Worm (Caenorhabditis elegans) whole organism, late embryonic: Measurements from ENCODE around the gene cebp-1.

ENCODE experiments used
- C08G9.2 ChIP-seq: sonication (generic microtip); optimal IDR thresholded peaks from 2 replicates; lab custom pipeline; 2016; ENCODE audit warnings: mild to moderate bottlenecking, missing genetic modification characterization, moderate library complexity, missing compliant biosample characterization
- K09A11.1 ChIP-seq: sonication (generic microtip); optimal IDR thresholded peaks from 2 replicates; lab custom pipeline; 2017; ENCODE audit warnings: antibody characterized with exemption, mild to moderate bottlenecking, missing genetic modification characterization, missing compliant biosample characterization; ENCODE audit not compliant: insufficient read depth
- T23F11.4 ChIP-seq: fragments of 200-800 bp; sonication (Bioruptor generic); optimal IDR thresholded peaks from 2 replicates; lab custom pipeline; 2018; ENCODE audit warnings: mild to moderate bottlenecking, missing genetic modification characterization, missing compliant biosample characterization
- Y22D7AL.16 ChIP-seq: sonication (generic microtip); optimal IDR thresholded peaks from 2 replicates; lab custom pipeline; 2016; ENCODE audit warnings: missing genetic modification characterization, missing compliant biosample characterization
- ama-1 ChIP-seq: fragments of 150-350 bp; optimal IDR thresholded peaks from 2 replicates; lab custom pipeline; 2014
- ceh-18 ChIP-seq: sonication (generic microtip); optimal IDR thresholded peaks from 2 replicates; lab custom pipeline; 2016; ENCODE audit warnings: missing genetic modification characterization, missing compliant biosample characterization
- ceh-19 ChIP-seq: fragments of 200-800 bp; sonication (Bioruptor generic); optimal IDR thresholded peaks from 2 replicates; lab custom pipeline; 2018; ENCODE audit warnings: mild to moderate bottlenecking, missing genetic modification characterization, missing compliant biosample characterization
- ceh-2 ChIP-seq: sonication (generic microtip); optimal IDR thresholded peaks from 2 replicates; lab custom pipeline; 2016; ENCODE audit warnings: missing genotype, missing genetic modification characterization, missing compliant biosample characterization
- ceh-22 ChIP-seq: sonication (generic microtip); optimal IDR thresholded peaks from 2 replicates; lab custom pipeline; 2017; ENCODE audit warnings: missing biosample characterization, missing genetic modification characterization
- ceh-30 ChIP-seq: fragments of 150-350 bp; optimal IDR thresholded peaks from 2 replicates; lab custom pipeline; 2014; ENCODE audit warnings: missing biosample characterization, missing genetic modification characterization
- ceh-34 ChIP-seq: sonication (generic microtip); optimal IDR thresholded peaks from 2 replicates; lab custom pipeline; 2016; ENCODE audit warnings: mild to moderate bottlenecking, missing genetic modification characterization, missing compliant biosample characterization
- ceh-48 ChIP-seq: sonication (generic microtip); optimal IDR thresholded peaks from 2 replicates; lab custom pipeline; 2016; ENCODE audit warnings: missing genetic modification characterization, inconsistent platforms, missing compliant biosample characterization
- che-1 ChIP-seq: sonication (generic microtip); optimal IDR thresholded peaks from 2 replicates; lab custom pipeline; 2016; ENCODE audit warnings: mild to moderate bottlenecking, missing genetic modification characterization, missing compliant biosample characterization
- elt-2 ChIP-seq: sonication (generic microtip); optimal IDR thresholded peaks from 2 replicates; lab custom pipeline; 2016; ENCODE audit warnings: missing genetic modification reagents, missing genetic modification characterization, missing compliant biosample characterization
- eyg-1 ChIP-seq: sonication (generic microtip); optimal IDR thresholded peaks from 2 replicates; lab custom pipeline; 2016; ENCODE audit warnings: missing genotype, missing genetic modification characterization, missing compliant biosample characterization
- fax-1 ChIP-seq: sonication (generic microtip); optimal IDR thresholded peaks from 2 replicates; lab custom pipeline; 2016; ENCODE audit warnings: missing genotype, missing genetic modification characterization, missing compliant biosample characterization
- hlh-15 ChIP-seq: sonication (generic microtip); optimal IDR thresholded peaks from 2 replicates; lab custom pipeline; 2016; ENCODE audit warnings: missing genetic modification characterization, missing compliant biosample characterization
- hlh-30 ChIP-seq: sonication (generic microtip); optimal IDR thresholded peaks from 2 replicates; lab custom pipeline; 2017; ENCODE audit warnings: antibody characterized with exemption, missing genetic modification characterization, missing compliant biosample characterization; ENCODE audit not compliant: insufficient read depth
- hlh-6 ChIP-seq: sonication (generic microtip); optimal IDR thresholded peaks from 2 replicates; lab custom pipeline; 2016; ENCODE audit warnings: missing genotype, missing genetic modification characterization, missing compliant biosample characterization
- lin-11 ChIP-seq: fragments of 200-800 bp; sonication (Bioruptor generic); optimal IDR thresholded peaks from 2 replicates; lab custom pipeline; 2018; ENCODE audit warnings: mild to moderate bottlenecking, missing genetic modification characterization, missing compliant biosample characterization
- nfya-1 ChIP-seq: sonication (generic microtip); optimal IDR thresholded peaks from 2 replicates; lab custom pipeline; 2017; ENCODE audit warnings: missing genetic modification characterization, mild to moderate bottlenecking, missing compliant biosample characterization, antibody characterized with exemption, moderate library complexity
- nhr-11 ChIP-seq: fragments of 150-350 bp; optimal IDR thresholded peaks from 2 replicates; lab custom pipeline; 2014; ENCODE audit warnings: missing biosample characterization, missing genetic modification characterization
- nhr-232 ChIP-seq: sonication (generic microtip); optimal IDR thresholded peaks from 2 replicates; lab custom pipeline; 2016; ENCODE audit warnings: missing genetic modification characterization, missing compliant biosample characterization
- npax-4 ChIP-seq: sonication (generic microtip); optimal IDR thresholded peaks from 2 replicates; lab custom pipeline; 2016; ENCODE audit warnings: missing genetic modification characterization, missing compliant biosample characterization
- odd-2 ChIP-seq: sonication (generic microtip); optimal IDR thresholded peaks from 2 replicates; lab custom pipeline; 2017; ENCODE audit warnings: antibody characterized with exemption, mild to moderate bottlenecking, missing genetic modification characterization, missing compliant biosample characterization
- pag-3 ChIP-seq: sonication (generic microtip); optimal IDR thresholded peaks from 2 replicates; lab custom pipeline; 2016; ENCODE audit warnings: missing compliant biosample characterization, missing genetic modification characterization, borderline replicate concordance
- pax-1 ChIP-seq: fragments of 150-350 bp; optimal IDR thresholded peaks from 2 replicates; lab custom pipeline; 2014; ENCODE audit warnings: missing biosample characterization, missing genetic modification characterization
- pqm-1 ChIP-seq: sonication (generic microtip); optimal IDR thresholded peaks from 2 replicates; lab custom pipeline; 2016; ENCODE audit warnings: missing genetic modification characterization, missing compliant biosample characterization
- pros-1 ChIP-seq: fragments of 150-350 bp; optimal IDR thresholded peaks from 2 replicates; lab custom pipeline; 2014; ENCODE audit warnings: missing biosample characterization, missing genetic modification reagents, missing genetic modification characterization
- ref-2 ChIP-seq: sonication (generic microtip); optimal IDR thresholded peaks from 2 replicates; lab custom pipeline; 2016; ENCODE audit warnings: missing genetic modification characterization, missing compliant biosample characterization
- sdc-2 ChIP-seq: sonication (generic microtip); optimal IDR thresholded peaks from 2 replicates; lab custom pipeline; 2016; ENCODE audit warnings: missing genotype, missing genetic modification characterization, missing compliant biosample characterization
- sox-4 ChIP-seq: sonication (generic microtip); optimal IDR thresholded peaks from 2 replicates; lab custom pipeline; 2017; ENCODE audit warnings: mild to moderate bottlenecking, missing genetic modification characterization, inconsistent platforms, missing compliant biosample characterization
- syd-9 ChIP-seq: sonication (generic microtip); optimal IDR thresholded peaks from 2 replicates; lab custom pipeline; 2016; ENCODE audit warnings: mild to moderate bottlenecking, missing genetic modification characterization, moderate library complexity, missing compliant biosample characterization
- tbx-2 ChIP-seq: sonication (generic microtip); optimal IDR thresholded peaks from 2 replicates; lab custom pipeline; 2016; ENCODE audit warnings: missing genetic modification characterization, missing compliant biosample characterization
- tbx-7 ChIP-seq: sonication (generic microtip); optimal IDR thresholded peaks from 2 replicates; lab custom pipeline; 2016; ENCODE audit warnings: missing genotype, missing genetic modification characterization, missing compliant biosample characterization
- unc-3 ChIP-seq, 2 experiments: fragments of 200-800 bp in 1 of 2; sonication (Bioruptor generic) in 1 of 2; sonication (generic microtip) in 1 of 2; conservative IDR thresholded peaks in 1 of 2; optimal IDR thresholded peaks in 1 of 2; 2 replicates each; pipeline versions ENCODE4 v1.3.6 to Lab custom; 2016 to 2022; ENCODE audit warnings: missing compliant biosample characterization in 2 of 2, missing genetic modification characterization in 2 of 2, missing genetic modification reagents in 1 of 2
- unc-42 ChIP-seq: sonication (generic microtip); optimal IDR thresholded peaks from 2 replicates; lab custom pipeline; 2016; ENCODE audit warnings: missing genotype, missing genetic modification characterization, missing compliant biosample characterization
- unc-55 ChIP-seq: sonication (generic microtip); optimal IDR thresholded peaks from 2 replicates; lab custom pipeline; 2017; ENCODE audit warnings: missing biosample characterization, missing genetic modification reagents, missing genetic modification characterization

Gene cebp-1

ce11 chrX:1486135-1486648 is 32.5 kb upstream of the cebp-1 start, which contains the start of the genes D1005.10 and dhs-25:
Gene D1005.10, minus strand, starts transcription at chrX:1486185.
Gene dhs-25, plus strand, starts transcription at chrX:1486532.
- no peak for TF ChIP-seq unc-3 (GFP tag; conservative IDR thresholded peaks at IDR 0.05; lab: Robert Waterston, UW)
- TF ChIP-seq unc-3 (tag; optimal IDR thresholded peaks at IDR 0.05; lab: Kevin White, UChicago): no peak
- TF ChIP-seq lin-11 (tag; lab: Kevin White, UChicago): no peak
- TF ChIP-seq ceh-19: no peak
- no peak for TF ChIP-seq odd-2 (tag; lab: Kevin White, UChicago)
- no peak for TF ChIP-seq ceh-22 (tag; lab: Kevin White, UChicago)
- TF ChIP-seq npax-4 (tag; lab: Kevin White, UChicago): no peak
- TF ChIP-seq unc-55 (GFP tag; lab: Kevin White, UChicago): peak; percentile 44
- TF ChIP-seq tbx-2 (tag; lab: Kevin White, UChicago): peak; percentile 7
- peak; percentile 12 for TF ChIP-seq nfya-1 (tag; lab: Kevin White, UChicago)
- peak; percentile 9 for TF ChIP-seq hlh-30 (tag; lab: Kevin White, UChicago)
- no peak for TF ChIP-seq ceh-18 (tag; lab: Kevin White, UChicago)
- TF ChIP-seq sdc-2 (tag; lab: Kevin White, UChicago): peak; percentile 39

- TF ChIP-seq elt-2 (tag; lab: Kevin White, UChicago) (no peak), ceh-34 (tag; lab: Kevin White, UChicago) (no peak), nfya-1 (tag; lab: Kevin White, UChicago) (no peak), nhr-11 (tag; lab: Kevin White, UChicago) (no peak), pax-1 (tag; lab: Kevin White, UChicago) (no peak), npax-4 (tag; lab: Kevin White, UChicago) (no peak), hlh-6 (tag; lab: Kevin White, UChicago) (no peak), hlh-15 (no peak), hlh-30 (tag; lab: Kevin White, UChicago) (no peak), ref-2 (no peak)
Observed at ce11 chrX:1485718-1486117, 32.0 kb upstream of the cebp-1 start, which contains the start of gene D1005.4. Gene D1005.4, minus strand, starts transcription at chrX:1485818.

- no peak for TF ChIP-seq unc-3 (GFP tag; conservative IDR thresholded peaks at IDR 0.05; lab: Robert Waterston, UW)
- TF ChIP-seq unc-3 (tag; optimal IDR thresholded peaks at IDR 0.05; lab: Kevin White, UChicago): no peak
- TF ChIP-seq ama-1 (lab: Kevin White, UChicago): no peak
- no peak for TF ChIP-seq tbx-7 (tag; lab: Kevin White, UChicago)
- TF ChIP-seq ceh-30: no peak
- no peak for TF ChIP-seq nfya-1 (tag; lab: Kevin White, UChicago)
- TF ChIP-seq ceh-19: no peak
- no peak for TF ChIP-seq eyg-1
- no peak for TF ChIP-seq fax-1 (tag; lab: Kevin White, UChicago)
- no peak for TF ChIP-seq nhr-232 (tag; lab: Kevin White, UChicago)
- TF ChIP-seq ceh-2: no peak
- TF ChIP-seq pqm-1: no peak
- no peak for TF ChIP-seq unc-42
- no peak for TF ChIP-seq syd-9 (tag; lab: Kevin White, UChicago)
- no peak for TF ChIP-seq pax-1 (tag; lab: Kevin White, UChicago)
- TF ChIP-seq pag-3 (tag; lab: Kevin White, UChicago): no peak
- TF ChIP-seq K09A11.1 (tag; lab: Kevin White, UChicago): no peak
- no peak for TF ChIP-seq T23F11.4 (GFP tag; lab: Kevin White, UChicago)
- no peak for TF ChIP-seq ceh-34 (tag; lab: Kevin White, UChicago)
Observed at ce11 chrX:1483229-1483628, 29.6 kb upstream of the cebp-1 start.

ce11 chrX:1480564-1480963 is 26.9 kb upstream of the cebp-1 start:
- no peak for TF ChIP-seq npax-4 (tag; lab: Kevin White, UChicago)

- TF ChIP-seq che-1 (tag; lab: Kevin White, UChicago) (no peak), pag-3 (tag; lab: Kevin White, UChicago) (no peak), tbx-2 (tag; lab: Kevin White, UChicago) (no peak), Y22D7AL.16 (no peak), unc-3 (GFP tag; conservative IDR thresholded peaks at IDR 0.05; lab: Robert Waterston, UW) (no peak), unc-3 (tag; optimal IDR thresholded peaks at IDR 0.05; lab: Kevin White, UChicago) (no peak), C08G9.2 (tag; lab: Kevin White, UChicago) (no peak), ceh-48 (tag; lab: Kevin White, UChicago) (no peak), pros-1 (tag; lab: Kevin White, UChicago) (no peak), T23F11.4 (GFP tag; lab: Kevin White, UChicago) (no peak), ceh-18 (tag; lab: Kevin White, UChicago) (no peak), hlh-30 (tag; lab: Kevin White, UChicago) (no peak), sox-4 (tag; lab: Kevin White, UChicago) (no peak)
- TF ChIP-seq, all 69 proteins: peak for 0
Observed at ce11 chrX:1479637-1480036, 26.0 kb upstream of the cebp-1 start.
